Worm (Caenorhabditis elegans): ENCODE data around the gene C24H12.6.
"Not testable (repeated sequence)": the region's sequence is repeated elsewhere in the genome, so short reads cannot be mapped to it uniquely, and the experiment has no call there.

Gene C24H12.6

DNA sequence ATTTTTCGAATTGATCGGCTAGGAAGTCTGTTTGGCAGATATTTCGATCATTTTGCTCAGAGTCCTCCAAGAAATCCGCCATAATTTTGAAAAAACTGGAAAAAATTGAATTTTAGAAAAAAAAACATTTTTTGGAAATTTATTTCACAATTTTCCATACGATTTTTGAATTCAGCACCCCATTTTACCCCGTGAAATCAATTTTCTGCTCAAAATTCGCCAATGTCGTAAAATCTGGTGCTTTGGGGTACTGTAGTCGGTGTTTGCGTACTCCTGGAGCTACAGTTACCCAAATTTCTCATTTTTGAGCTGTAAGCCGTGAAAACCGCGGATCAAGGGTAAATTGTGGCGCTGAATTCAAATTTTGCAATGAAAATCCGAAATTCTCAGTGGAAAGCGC is 39.1 kb upstream of the C24H12.6 start, which contains the start of gene gvd-1:
TSS of gene gvd-1 (minus strand) at position 101 of the 400 bp plus-strand sequence.
- TF ChIP-seq mec-3 (tag; optimal IDR thresholded peaks at IDR 0.05; ENCODE audit: borderline replicate concordance) (no peak), fkh-10 (GFP tag; optimal IDR thresholded peaks at IDR 0.05) (no peak), K02D7.2 (tag; optimal IDR thresholded peaks at IDR 0.05) (no peak), K09A11.1 (tag; optimal IDR thresholded peaks at IDR 0.05; ENCODE audit: insufficient read depth) (no peak), ceh-34 (tag; optimal IDR thresholded peaks at IDR 0.05) (no peak), ceh-22 (tag; optimal IDR thresholded peaks at IDR 0.05) (no peak), C38D4.7 (GFP tag; optimal IDR thresholded peaks at IDR 0.05) (no peak), ama-1 (optimal IDR thresholded peaks at IDR 0.05) (no peak), lin-11 (tag; optimal IDR thresholded peaks at IDR 0.05) (no peak), ceh-9 (tag; optimal IDR thresholded peaks at IDR 0.05) (no peak), eyg-1 (tag; optimal IDR thresholded peaks at IDR 0.05) (no peak), hlh-13 (GFP tag; optimal IDR thresholded peaks at IDR 0.05) (no peak), nhr-232 (tag; optimal IDR thresholded peaks at IDR 0.05) (no peak), pha-4 (tag; optimal IDR thresholded peaks at IDR 0.05) (no peak), ref-2 (tag; optimal IDR thresholded peaks at IDR 0.05) (no peak), Y22D7AL.16 (tag; optimal IDR thresholded peaks at IDR 0.05) (no peak)

- TF ChIP-seq rnt-1 (tag; optimal IDR thresholded peaks at IDR 0.05) (no peak), che-1 (tag; optimal IDR thresholded peaks at IDR 0.05) (no peak), gmeb-2 (tag; optimal IDR thresholded peaks at IDR 0.05) (no peak), nhr-11 (tag; optimal IDR thresholded peaks at IDR 0.05) (no peak), Y22D7AL.16 (tag; optimal IDR thresholded peaks at IDR 0.05) (no peak), sox-2 (GFP tag; IDR thresholded peaks at IDR 0.05) (no peak), pqm-1 (tag; optimal IDR thresholded peaks at IDR 0.05) (no peak), nfya-1 (tag; optimal IDR thresholded peaks at IDR 0.05) (no peak), pha-2 (tag; optimal IDR thresholded peaks at IDR 0.05) (no peak), dve-1 (tag; optimal IDR thresholded peaks at IDR 0.05) (no peak)
Measured at ce11 chrII:456371-456770, 37.7 kb upstream of the C24H12.6 start.

DNA sequence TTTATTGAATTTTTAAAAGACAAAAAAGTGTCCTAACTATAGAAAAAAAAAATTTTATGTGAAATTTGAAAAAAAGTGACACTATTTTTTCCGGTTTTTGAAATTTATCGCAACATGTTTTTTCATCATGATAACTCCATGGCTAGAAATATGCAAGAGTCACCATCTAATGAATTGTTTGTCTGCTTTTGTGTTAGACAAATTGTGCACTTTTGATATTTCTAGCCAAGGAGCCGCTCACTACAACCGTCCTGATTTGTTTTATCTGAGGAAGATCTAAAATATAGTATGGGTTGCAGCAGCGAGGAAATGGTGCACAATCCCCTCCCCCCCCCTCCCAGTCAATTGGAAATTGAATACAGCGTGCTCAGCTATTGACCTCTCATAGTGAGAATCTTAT is 36.0 kb upstream of the C24H12.6 start, which contains the start of gene W10D9.1:
TSS of gene W10D9.1 (plus strand) at position 301 of the 400 bp plus-strand sequence.
- TF ChIP-seq ceh-19 (GFP tag; optimal IDR thresholded peaks at IDR 0.05); fkh-10 (GFP tag; optimal IDR thresholded peaks at IDR 0.05); ceh-18 (tag; optimal IDR thresholded peaks at IDR 0.05): not testable (repeated sequence)

DNA sequence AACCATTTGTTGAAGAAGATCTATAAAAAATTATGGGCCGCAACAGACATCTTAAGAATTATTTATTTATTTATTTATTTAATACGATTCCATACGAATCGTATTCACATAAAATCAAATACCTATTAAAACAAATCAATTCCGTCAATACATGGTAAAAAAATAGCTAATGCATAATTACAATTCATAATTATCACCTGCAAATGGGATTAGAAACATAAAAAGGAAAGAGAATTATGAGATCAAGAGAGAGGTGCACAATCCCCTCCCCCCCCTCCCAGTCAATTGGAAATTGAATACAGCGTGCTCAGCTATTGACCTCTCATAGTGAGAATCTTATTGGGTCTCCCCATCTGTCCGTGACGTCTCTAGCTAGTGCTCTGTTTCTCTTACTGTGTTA is 22.4 kb upstream of the C24H12.6 start, which contains the start of gene C24H12.1:
TSS of gene C24H12.1 (plus strand) at position 301 of the 400 bp plus-strand sequence.
- not testable (repeated sequence) for TF ChIP-seq ceh-34 (tag; optimal IDR thresholded peaks at IDR 0.05); ceh-45 (GFP tag; IDR thresholded peaks at IDR 0.05); rnt-1 (tag; optimal IDR thresholded peaks at IDR 0.05)

DNA sequence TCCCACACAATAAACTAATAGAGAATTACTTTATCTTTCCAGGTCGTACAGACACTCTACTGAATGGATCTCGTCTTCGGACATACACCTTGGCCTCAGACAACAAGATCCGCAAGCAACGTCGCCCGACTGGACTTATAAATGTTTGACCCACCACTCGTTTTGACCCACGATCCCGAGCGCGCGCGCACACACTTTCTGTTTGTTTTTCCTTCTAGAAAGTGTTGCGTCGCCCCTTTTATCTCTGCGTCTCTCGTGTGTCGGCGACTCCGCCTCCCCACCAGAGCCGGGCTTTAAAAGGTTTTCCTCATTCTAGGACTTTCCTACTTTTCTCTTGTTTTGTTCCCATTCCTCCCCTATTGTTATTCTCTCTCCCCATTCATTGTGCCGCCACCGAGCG is 18.6 kb upstream of the C24H12.6 start:
- TF ChIP-seq ceh-19 (GFP tag; optimal IDR thresholded peaks at IDR 0.05), result no peak

- no peak for TF ChIP-seq pax-1 (tag; optimal IDR thresholded peaks at IDR 0.05)
- no peak for TF ChIP-seq mec-3 (tag; optimal IDR thresholded peaks at IDR 0.05; ENCODE audit: borderline replicate concordance)
- TF ChIP-seq Y22D7AL.16 (tag; optimal IDR thresholded peaks at IDR 0.05), result no peak
- no peak for TF ChIP-seq C38D4.7 (GFP tag; optimal IDR thresholded peaks at IDR 0.05)
- no peak for TF ChIP-seq unc-55 (GFP tag; optimal IDR thresholded peaks at IDR 0.05)
- TF ChIP-seq gmeb-2 (tag; optimal IDR thresholded peaks at IDR 0.05), result no peak
- no peak for TF ChIP-seq sox-2 (GFP tag; IDR thresholded peaks at IDR 0.05)
- TF ChIP-seq T23F11.4 (GFP tag; optimal IDR thresholded peaks at IDR 0.05), result no peak
- TF ChIP-seq odd-2 (tag; optimal IDR thresholded peaks at IDR 0.05), result no peak
- TF ChIP-seq ceh-22 (tag; optimal IDR thresholded peaks at IDR 0.05), result no peak
- TF ChIP-seq syd-9 (tag; optimal IDR thresholded peaks at IDR 0.05), result no peak
- TF ChIP-seq nhr-11 (tag; optimal IDR thresholded peaks at IDR 0.05), result no peak
- no peak for TF ChIP-seq nhr-232 (tag; optimal IDR thresholded peaks at IDR 0.05)
- TF ChIP-seq ceh-14 (tag; optimal IDR thresholded peaks at IDR 0.05), result no peak
- TF ChIP-seq pha-4 (tag; optimal IDR thresholded peaks at IDR 0.05), result no peak
- no peak for TF ChIP-seq dve-1 (tag; optimal IDR thresholded peaks at IDR 0.05)
- TF ChIP-seq ama-1 (optimal IDR thresholded peaks at IDR 0.05), result no peak
Measured at ce11 chrII:423086-423485, 4.4 kb upstream of the C24H12.6 start, which contains the start of gene C24H12.8. C24H12.8 (minus strand) TSS chrII:423186.

Measured in whole organism, late embryonic.